Worm (Caenorhabditis elegans) whole organism, mixed stage, embryonic: ENCODE results near the gene F59D12.2.
A peak's percentile ranks its signal among the peaks of the same experiment; 100 is the strongest.

Experiments used
- M03D4.4 ChIP-seq: sonication (generic microtip); optimal IDR thresholded peaks from 2 replicates; lab custom pipeline; 2017; ENCODE audit warnings: mild to moderate bottlenecking, missing genetic modification characterization, missing compliant biosample characterization
- bed-3 ChIP-seq: fragments of 200-800 bp; sonication (Bioruptor generic); optimal IDR thresholded peaks from 3 replicates; lab custom pipeline; 2018; ENCODE audit warnings: mild to moderate bottlenecking, missing genetic modification characterization, moderate library complexity, missing compliant biosample characterization
- blmp-1 ChIP-seq: fragments of 150-350 bp; optimal IDR thresholded peaks from 2 replicates; lab custom pipeline; 2014; ENCODE audit warnings: missing biosample characterization, missing genetic modification characterization
- ceh-39 ChIP-seq: fragments of 150-350 bp; optimal IDR thresholded peaks from 2 replicates; lab custom pipeline; 2014; ENCODE audit warnings: missing biosample characterization, missing genetic modification characterization
- ceh-43 ChIP-seq: fragments of 200-800 bp; sonication (Bioruptor generic); optimal IDR thresholded peaks from 2 replicates; lab custom pipeline; 2018; ENCODE audit warnings: mild to moderate bottlenecking, missing genetic modification characterization, moderate library complexity, missing compliant biosample characterization
- ceh-83 ChIP-seq: fragments of 200-800 bp; sonication (Bioruptor generic); optimal IDR thresholded peaks from 2 replicates; lab custom pipeline; 2018; ENCODE audit warnings: mild to moderate bottlenecking, missing genetic modification characterization, missing compliant biosample characterization
- ces-1 ChIP-seq: fragments of 150-350 bp; optimal IDR thresholded peaks from 2 replicates; lab custom pipeline; 2014; ENCODE audit warnings: missing biosample characterization, missing genetic modification reagents, missing genetic modification characterization
- cnd-1 ChIP-seq: fragments of 200-800 bp; sonication (Bioruptor generic); optimal IDR thresholded peaks from 2 replicates; lab custom pipeline; 2018; ENCODE audit warnings: mild to moderate bottlenecking, missing genetic modification characterization, missing compliant biosample characterization
- drap-1 ChIP-seq: fragments of 200-800 bp; sonication (Bioruptor generic); optimal IDR thresholded peaks from 3 replicates; lab custom pipeline; 2018; ENCODE audit warnings: mild to moderate bottlenecking, missing genetic modification characterization, missing compliant biosample characterization
- elt-1 ChIP-seq: sonication (generic microtip); optimal IDR thresholded peaks from 2 replicates; lab custom pipeline; 2017; ENCODE audit warnings: missing genetic modification characterization, mild to moderate bottlenecking, missing compliant biosample characterization, antibody characterized with exemption, moderate library complexity, borderline replicate concordance; ENCODE audit not compliant: insufficient read depth
- elt-3 ChIP-seq: fragments of 150-350 bp; optimal IDR thresholded peaks from 2 replicates; lab custom pipeline; 2014; ENCODE audit warnings: missing biosample characterization, missing genetic modification characterization
- flh-1 ChIP-seq: fragments of 200-800 bp; sonication (Bioruptor generic); optimal IDR thresholded peaks from 2 replicates; lab custom pipeline; 2018; ENCODE audit warnings: mild to moderate bottlenecking, missing genetic modification characterization, moderate library complexity, missing compliant biosample characterization
- ham-2 ChIP-seq: fragments of 200-800 bp; sonication (Bioruptor generic); optimal IDR thresholded peaks from 2 replicates; lab custom pipeline; 2018; ENCODE audit warnings: mild to moderate bottlenecking, missing genetic modification characterization, missing compliant biosample characterization
- hlh-1 ChIP-seq: fragments of 150-350 bp; optimal IDR thresholded peaks from 2 replicates; lab custom pipeline; 2014; ENCODE audit warnings: missing biosample characterization, missing genetic modification reagents, missing genetic modification characterization
- lin-13 ChIP-seq: fragments of 150-350 bp; optimal IDR thresholded peaks from 2 replicates; lab custom pipeline; 2014; ENCODE audit warnings: missing biosample characterization, missing genetic modification characterization
- lin-32 ChIP-seq: fragments of 200-800 bp; sonication (Bioruptor generic); optimal IDR thresholded peaks from 2 replicates; lab custom pipeline; 2018; ENCODE audit warnings: mild to moderate bottlenecking, missing genetic modification characterization, missing compliant biosample characterization
- lsy-2 ChIP-seq: fragments of 150-350 bp; optimal IDR thresholded peaks from 2 replicates; lab custom pipeline; 2014; ENCODE audit warnings: missing biosample characterization, missing genetic modification characterization
- mep-1 ChIP-seq: fragments of 150-350 bp; optimal IDR thresholded peaks from 2 replicates; lab custom pipeline; 2017; ENCODE audit warnings: missing biosample characterization, missing genetic modification reagents, missing genetic modification characterization, inconsistent platforms
- mls-2 ChIP-seq: sonication (generic microtip); optimal IDR thresholded peaks from 2 replicates; lab custom pipeline; 2016; ENCODE audit warnings: mild to moderate bottlenecking, missing genetic modification characterization, moderate library complexity, missing compliant biosample characterization
- nhr-2 ChIP-seq: fragments of 150-350 bp; optimal IDR thresholded peaks from 2 replicates; lab custom pipeline; 2014; ENCODE audit warnings: missing biosample characterization, missing genetic modification characterization
- nhr-237 ChIP-seq: fragments of 150-350 bp; optimal IDR thresholded peaks from 2 replicates; lab custom pipeline; 2014; ENCODE audit warnings: missing biosample characterization, missing genetic modification characterization
- nhr-28 ChIP-seq: fragments of 150-350 bp; optimal IDR thresholded peaks from 2 replicates; lab custom pipeline; 2014; ENCODE audit warnings: missing biosample characterization, missing genetic modification characterization
- nhr-76 ChIP-seq: sonication (generic microtip); optimal IDR thresholded peaks from 2 replicates; lab custom pipeline; 2017; ENCODE audit warnings: missing biosample characterization, missing genetic modification characterization
- pha-4 ChIP-seq: fragments of 150-350 bp; optimal IDR thresholded peaks from 2 replicates; lab custom pipeline; 2018; ENCODE audit warnings: missing biosample characterization, missing genetic modification reagents, missing genetic modification characterization
- sem-2 ChIP-seq: fragments of 200-800 bp; sonication (Bioruptor generic); optimal IDR thresholded peaks from 2 replicates; lab custom pipeline; 2018; ENCODE audit warnings: mild to moderate bottlenecking, missing genetic modification characterization, missing compliant biosample characterization
- snpc-4 ChIP-seq: fragments of 150-350 bp; optimal IDR thresholded peaks from 2 replicates; lab custom pipeline; 2014; ENCODE audit warnings: missing biosample characterization, missing genetic modification characterization
- sptf-1 ChIP-seq: sonication (generic microtip); optimal IDR thresholded peaks from 2 replicates; lab custom pipeline; 2017; ENCODE audit warnings: mild to moderate bottlenecking, missing genetic modification characterization, moderate library complexity, missing compliant biosample characterization
- tbx-8 ChIP-seq: fragments of 200-800 bp; sonication (Bioruptor generic); optimal IDR thresholded peaks from 2 replicates; lab custom pipeline; 2018; ENCODE audit warnings: mild to moderate bottlenecking, missing genetic modification characterization, moderate library complexity, missing compliant biosample characterization
- unc-120 ChIP-seq: sonication (generic microtip); optimal IDR thresholded peaks from 2 replicates; lab custom pipeline; 2017; ENCODE audit warnings: missing genetic modification characterization, missing compliant biosample characterization; ENCODE audit not compliant: poor library complexity, severe bottlenecking
- unc-62 ChIP-seq: fragments of 150-350 bp; optimal IDR thresholded peaks from 2 replicates; lab custom pipeline; 2014; ENCODE audit warnings: missing biosample characterization, missing genetic modification reagents, missing genetic modification characterization
- zip-8 ChIP-seq: fragments of 150-350 bp; optimal IDR thresholded peaks from 2 replicates; lab custom pipeline; 2014; ENCODE audit warnings: missing biosample characterization, missing genetic modification characterization

F59D12.2 gene

DNA sequence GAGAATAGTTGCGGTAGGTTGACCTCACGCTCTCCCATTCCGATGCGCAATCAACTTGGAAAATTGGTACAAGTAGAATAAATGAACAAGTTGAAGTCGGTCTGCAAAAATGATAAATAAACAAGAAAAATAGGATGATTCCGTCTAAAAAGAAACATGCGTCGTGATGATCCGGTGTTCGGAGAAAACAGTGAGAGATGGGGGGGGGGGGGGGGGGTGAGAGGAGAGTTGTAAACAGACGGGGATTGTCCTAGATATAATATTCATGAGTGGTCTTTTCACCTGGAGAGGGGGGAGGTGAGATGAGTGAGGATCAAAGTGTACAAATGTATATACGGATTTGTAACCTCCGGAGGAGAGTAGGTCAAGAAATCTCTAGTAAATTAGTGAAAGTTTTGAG is at the start of gene F59D12.2:
TSS of gene F59D12.2 (minus strand) at position 101 of the 400 bp plus-strand sequence.
- TF ChIP-seq zip-8: no peak
- no peak for TF ChIP-seq flh-1 (GFP tag; lab: Kevin White, UChicago)
- no peak for TF ChIP-seq elt-1 (tag; lab: Kevin White, UChicago)
- no peak for TF ChIP-seq mls-2
- no peak for TF ChIP-seq ceh-39 (tag; lab: Kevin White, UChicago)
- TF ChIP-seq cnd-1: no peak
- TF ChIP-seq lin-13 (tag; lab: Kevin White, UChicago): no peak

DNA sequence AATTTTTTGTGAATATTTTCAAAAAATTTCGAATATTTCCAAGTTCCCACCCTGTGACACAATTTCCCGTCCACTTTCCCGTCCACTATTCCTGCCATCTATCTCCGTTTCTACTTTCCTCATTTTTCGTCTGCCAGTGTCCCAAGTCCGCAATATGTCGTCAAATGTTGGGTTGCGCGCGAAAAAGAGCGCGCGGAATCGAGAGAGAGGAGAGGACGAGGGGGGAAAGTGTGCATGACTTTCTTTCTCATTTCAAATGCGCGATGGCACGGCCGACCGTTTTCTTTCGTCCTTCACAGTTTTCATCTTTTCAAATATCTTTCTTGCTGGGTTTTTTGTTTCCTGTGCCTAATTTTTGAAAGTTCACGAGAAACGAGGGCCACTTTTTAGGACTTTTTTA is 49.5 kb upstream of the F59D12.2 start:
- no peak for TF ChIP-seq sem-2 (GFP tag; lab: Kevin White, UChicago)
- no peak for TF ChIP-seq elt-3 (tag; lab: Kevin White, UChicago)
- TF ChIP-seq lin-13 (tag; lab: Kevin White, UChicago): peak; percentile 55
- TF ChIP-seq mep-1 (tag; lab: Kevin White, UChicago): peak; percentile 43
- TF ChIP-seq pha-4 (tag; lab: Kevin White, UChicago): no peak
- TF ChIP-seq hlh-1 (tag; lab: Kevin White, UChicago): peak; percentile 2
- no peak for TF ChIP-seq M03D4.4 (tag; lab: Kevin White, UChicago)
- no peak for TF ChIP-seq ces-1
- no peak for TF ChIP-seq lsy-2 (tag; lab: Kevin White, UChicago)

DNA sequence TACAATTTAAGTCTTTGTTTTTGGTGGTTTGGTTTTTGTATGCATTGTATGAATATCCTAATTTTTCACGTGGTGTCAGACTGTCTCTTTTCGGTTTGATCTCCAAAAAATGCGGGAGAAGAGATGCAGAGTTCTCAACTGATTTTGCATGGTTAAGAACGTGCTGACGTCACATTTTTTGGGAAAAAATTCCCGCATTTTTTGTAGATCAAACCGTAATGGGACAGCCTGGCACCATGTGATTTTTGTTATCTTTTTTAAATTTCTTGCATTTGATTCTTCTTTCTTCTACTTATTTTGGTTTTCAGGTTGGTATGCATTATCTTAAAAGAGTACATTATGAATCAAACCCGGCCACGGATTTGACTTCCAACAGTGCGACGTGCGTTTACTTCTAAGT is 45.8 kb upstream of the F59D12.2 start, which contains the start of gene ZK662.5:
TSS of gene ZK662.5 (plus strand) at position 301 of the 400 bp plus-strand sequence.
- no peak for TF ChIP-seq hlh-1 (tag; lab: Kevin White, UChicago)
- TF ChIP-seq elt-1 (tag; lab: Kevin White, UChicago): no peak
- no peak for TF ChIP-seq tbx-8 (GFP tag; lab: Kevin White, UChicago)
- no peak for TF ChIP-seq sptf-1 (tag; lab: Kevin White, UChicago)
- TF ChIP-seq ceh-83 (GFP tag; lab: Kevin White, UChicago): no peak
- no peak for TF ChIP-seq unc-62 (GFP tag; lab: Kevin White, UChicago)
- no peak for TF ChIP-seq sem-2 (GFP tag; lab: Kevin White, UChicago)
- TF ChIP-seq nhr-76 (tag; lab: Kevin White, UChicago): no peak
- no peak for TF ChIP-seq unc-120 (tag; lab: Kevin White, UChicago)
- TF ChIP-seq flh-1 (GFP tag; lab: Kevin White, UChicago): no peak
- no peak for TF ChIP-seq zip-8
- no peak for TF ChIP-seq pha-4 (tag; lab: Kevin White, UChicago)
- no peak for TF ChIP-seq mls-2
- no peak for TF ChIP-seq lsy-2 (tag; lab: Kevin White, UChicago)
- TF ChIP-seq ceh-43 (GFP tag; lab: Kevin White, UChicago): no peak
- no peak for TF ChIP-seq snpc-4 (tag; lab: Kevin White, UChicago)
- no peak for TF ChIP-seq drap-1

DNA sequence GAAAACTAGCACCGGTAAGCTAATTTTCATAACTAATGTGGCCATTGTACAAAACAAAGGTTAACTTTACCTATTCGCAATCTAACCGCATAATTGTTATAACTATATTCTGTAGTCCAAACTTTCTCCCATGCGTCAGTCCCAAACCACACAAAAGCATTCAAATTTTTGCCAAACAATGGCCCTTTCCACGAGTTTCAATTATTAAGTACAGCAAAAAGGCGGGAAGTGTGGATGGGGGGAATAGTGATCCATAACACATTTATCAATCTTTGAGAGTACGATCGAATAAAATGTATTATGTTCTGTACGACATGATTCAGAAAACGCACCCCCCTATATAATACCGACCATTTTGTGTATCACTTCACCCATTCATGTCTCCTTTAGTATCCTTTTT is 42.8 kb upstream of the F59D12.2 start, which contains the start of gene ZK662.6:
TSS of gene ZK662.6 (plus strand) at position 301 of the 400 bp plus-strand sequence.
- TF ChIP-seq mep-1 (tag; lab: Kevin White, UChicago): no peak
- no peak for TF ChIP-seq ceh-39 (tag; lab: Kevin White, UChicago)
- TF ChIP-seq ham-2 (GFP tag; lab: Kevin White, UChicago): no peak
- no peak for TF ChIP-seq nhr-76 (tag; lab: Kevin White, UChicago)
- no peak for TF ChIP-seq pha-4 (tag; lab: Kevin White, UChicago)
- no peak for TF ChIP-seq snpc-4 (tag; lab: Kevin White, UChicago)
- TF ChIP-seq unc-62 (GFP tag; lab: Kevin White, UChicago): no peak
- no peak for TF ChIP-seq nhr-2 (tag; lab: Kevin White, UChicago)
- TF ChIP-seq ces-1: no peak

DNA sequence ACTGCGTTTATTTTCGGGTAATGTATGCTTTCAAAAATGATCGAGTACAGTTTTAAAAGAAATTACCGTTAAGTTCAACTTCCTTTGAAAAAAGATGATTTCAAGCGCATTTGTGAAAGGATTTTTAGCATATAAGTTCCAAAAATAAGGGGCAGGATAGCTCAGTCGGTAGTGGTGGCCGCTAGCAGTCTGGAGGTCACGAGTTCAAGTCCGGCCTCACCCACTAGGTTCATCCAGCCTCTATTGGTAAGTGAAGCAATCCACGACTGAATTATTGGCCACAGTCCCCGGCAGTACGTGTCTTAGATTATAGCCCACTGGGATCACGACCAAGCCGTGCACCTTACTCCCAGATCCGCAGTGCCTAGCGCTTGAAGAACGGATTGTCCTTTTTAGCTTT is 41.4 kb upstream of the F59D12.2 start:
- TF ChIP-seq pha-4 (tag; lab: Kevin White, UChicago) (no peak), ceh-43 (GFP tag; lab: Kevin White, UChicago) (no peak), blmp-1 (tag; lab: Kevin White, UChicago) (no peak), bed-3 (GFP tag; lab: Kevin White, UChicago) (no peak), mep-1 (tag; lab: Kevin White, UChicago) (no peak), ces-1 (no peak), elt-3 (tag; lab: Kevin White, UChicago) (no peak), ham-2 (GFP tag; lab: Kevin White, UChicago) (no peak), nhr-28 (tag; lab: Kevin White, UChicago) (no peak), lin-32 (GFP tag; lab: Kevin White, UChicago) (no peak), nhr-237 (tag; lab: Kevin White, UChicago) (no peak), cnd-1 (no peak)
